Worm (Caenorhabditis elegans): Measurements from ENCODE around the gene D1025.10.

The D1025.10 gene

ce11 chrX:14505578-14506353 lies 10.9 kb upstream of the D1025.10 start (continued):
- TF ChIP-seq egl-27 (tag; optimal IDR thresholded peaks at IDR 0.05) (peak; percentile 30 to 51), fkh-10 (GFP tag; optimal IDR thresholded peaks at IDR 0.05) (no peak), skn-1 (tag; optimal IDR thresholded peaks at IDR 0.05) (peak; percentile 17), lsy-2 (tag; optimal IDR thresholded peaks at IDR 0.05) (peak; percentile 14 to 42), sup-37 (GFP tag; optimal IDR thresholded peaks at IDR 0.05) (no peak), sptf-1 (tag; optimal IDR thresholded peaks at IDR 0.05) (no peak), unc-98 (GFP tag; IDR thresholded peaks at IDR 0.05) (no peak; the same call in 1 of the 2 replicates), lin-15B (tag; optimal IDR thresholded peaks at IDR 0.05) (no peak), nhr-90 (tag; optimal IDR thresholded peaks at IDR 0.05; ENCODE audit: poor library complexity) (peak; percentile 52), pag-3 (tag; optimal IDR thresholded peaks at IDR 0.05; ENCODE audit: borderline replicate concordance, insufficient read depth) (peak; percentile 15), jun-1 (tag; optimal IDR thresholded peaks at IDR 0.05) (peak; percentile 7), lin-35 (GFP tag; optimal IDR thresholded peaks at IDR 0.05) (peak; percentile 1 to 61), nhr-19 (GFP tag; conservative IDR thresholded peaks at IDR 0.05) (peak; percentile 73), ets-5 (GFP tag; IDR thresholded peaks at IDR 0.05) (no peak), elt-2 (tag; optimal IDR thresholded peaks at IDR 0.05) (peak; percentile 91), mab-9 (GFP tag; IDR thresholded peaks at IDR 0.05) (no peak), ceh-82 (tag; optimal IDR thresholded peaks at IDR 0.05) (peak in 2 of 3 experiments; percentile 22 to 28), rnt-1 (tag; optimal IDR thresholded peaks at IDR 0.05) (peak; percentile 83), nhr-71 (tag; optimal IDR thresholded peaks at IDR 0.05) (peak; percentile 82), isw-1 (GFP tag; IDR thresholded peaks at IDR 0.05) (no peak), ama-1 (optimal IDR thresholded peaks at IDR 0.05) (no peak), elt-3 (tag; optimal IDR thresholded peaks at IDR 0.05) (peak; percentile 26 to 98 (median 58)), ceh-88 (GFP tag; IDR thresholded peaks at IDR 0.05) (no peak), fkh-8 (tag; optimal IDR thresholded peaks at IDR 0.05) (no peak), snpc-4 (tag; optimal IDR thresholded peaks at IDR 0.05) (no peak), unc-30 (tag; optimal IDR thresholded peaks at IDR 0.05) (no peak), nhr-47 (tag; optimal IDR thresholded peaks at IDR 0.05) (peak; percentile 39), dpl-1 (GFP tag; optimal IDR thresholded peaks at IDR 0.05) (peak in 1 of 3 experiments; percentile 10), ztf-11 (tag; optimal IDR thresholded peaks at IDR 0.05) (no peak), snu-23 (GFP tag; optimal IDR thresholded peaks at IDR 0.05) (peak; percentile 71), F16B12.6 (tag; optimal IDR thresholded peaks at IDR 0.05) (peak; percentile 9), ceh-63 (GFP tag; optimal IDR thresholded peaks at IDR 0.05) (no peak)

ce11 chrX:14507992-14508391 lies 8.7 kb upstream of the D1025.10 start:
- TF ChIP-seq fos-1 (tag; optimal IDR thresholded peaks at IDR 0.05) (no peak), nhr-20 (tag; optimal IDR thresholded peaks at IDR 0.05) (peak; percentile 82), nhr-19 (GFP tag; conservative IDR thresholded peaks at IDR 0.05) (peak; percentile 55), nhr-28 (tag; optimal IDR thresholded peaks at IDR 0.05) (no peak), elt-3 (tag; optimal IDR thresholded peaks at IDR 0.05) (peak in 5 of 6 experiments; percentile 1 to 83 (median 44)), jun-1 (tag; optimal IDR thresholded peaks at IDR 0.05) (no peak), nhr-47 (tag; optimal IDR thresholded peaks at IDR 0.05) (peak; percentile 48), grh-1 (GFP tag; IDR thresholded peaks at IDR 0.05) (peak; percentile 94), snu-23 (GFP tag; optimal IDR thresholded peaks at IDR 0.05) (peak; percentile 65), nhr-85 (tag) (peak; percentile 98), nhr-12 (tag; optimal IDR thresholded peaks at IDR 0.05) (no peak), ztf-4 (tag; optimal IDR thresholded peaks at IDR 0.05) (peak; percentile 37), ceh-82 (tag; optimal IDR thresholded peaks at IDR 0.05) (no peak), isw-1 (GFP tag; IDR thresholded peaks at IDR 0.05) (no peak), lsy-2 (tag; optimal IDR thresholded peaks at IDR 0.05) (peak in 1 of 2 experiments; percentile 24), lin-35 (GFP tag; optimal IDR thresholded peaks at IDR 0.05) (peak; percentile 12 to 41), mep-1 (tag; optimal IDR thresholded peaks at IDR 0.05) (peak; percentile 59), C04F5.9 (tag; optimal IDR thresholded peaks at IDR 0.05) (no peak), nhr-90 (tag; optimal IDR thresholded peaks at IDR 0.05; ENCODE audit: poor library complexity) (peak; percentile 67), ceh-63 (GFP tag; optimal IDR thresholded peaks at IDR 0.05) (no peak), lin-13 (GFP tag; optimal IDR thresholded peaks at IDR 0.05) (peak; percentile 3), efl-1 (optimal IDR thresholded peaks at IDR 0.05) (no peak), efl-1 (GFP tag; optimal IDR thresholded peaks at IDR 0.05 in 1 of 2) (peak in 1 of 2 experiments; percentile 28), lin-14 (GFP tag; optimal IDR thresholded peaks at IDR 0.05) (peak; percentile 86), blmp-1 (tag; optimal IDR thresholded peaks at IDR 0.05) (peak; percentile 90), fkh-4 (tag; optimal IDR thresholded peaks at IDR 0.05; ENCODE audit: borderline replicate concordance) (no peak), nhr-71 (tag; optimal IDR thresholded peaks at IDR 0.05) (peak; percentile 74), xbp-1 (tag; optimal IDR thresholded peaks at IDR 0.05) (peak; percentile 1), mdl-1 (tag; optimal IDR thresholded peaks at IDR 0.05) (peak in 1 of 2 experiments; percentile 55)
